Fruit fly (Drosophila melanogaster): Measurements from ENCODE around the gene CG9609.

DNA sequence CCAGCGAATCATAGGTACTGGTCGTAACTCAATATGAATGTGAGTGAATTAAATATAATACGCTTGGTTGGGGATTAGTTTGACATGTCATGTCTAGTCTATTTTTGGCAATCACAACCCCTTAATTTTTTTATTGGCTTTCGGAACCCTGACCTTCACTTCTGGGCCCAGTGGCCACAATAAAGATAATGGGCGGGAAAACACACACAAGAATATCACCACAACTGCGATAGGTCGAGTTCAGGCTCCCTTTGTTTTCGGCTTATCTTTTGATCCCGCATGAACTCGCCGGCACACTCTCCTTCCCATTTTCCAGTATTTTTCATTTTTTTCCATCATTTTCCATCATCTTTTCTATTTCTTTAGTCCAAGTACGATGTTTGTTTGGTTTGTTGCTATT is 31.4 kb upstream of the CG9609 start:
- no peak for TF ChIP-seq CG8478 (optimal IDR thresholded peaks at IDR 0.05)
- TF ChIP-seq usp (GFP tag; optimal IDR thresholded peaks at IDR 0.05): no peak

Measured in whole organism.